Fruit fly (Drosophila melanogaster): Measurements from ENCODE around the gene CG12278.

dm6 chr3R:21073707-21074106, 29.8 kb downstream of the CG12278 start, which contains the start of gene dmrt93B:
- TF ChIP-seq usp (GFP tag; optimal IDR thresholded peaks at IDR 0.05) (no peak), lola (GFP tag; optimal IDR thresholded peaks at IDR 0.05) (no peak)
